Worm (Caenorhabditis elegans): Measurements from ENCODE around the gene srg-46.

The srg-46 gene

DNA sequence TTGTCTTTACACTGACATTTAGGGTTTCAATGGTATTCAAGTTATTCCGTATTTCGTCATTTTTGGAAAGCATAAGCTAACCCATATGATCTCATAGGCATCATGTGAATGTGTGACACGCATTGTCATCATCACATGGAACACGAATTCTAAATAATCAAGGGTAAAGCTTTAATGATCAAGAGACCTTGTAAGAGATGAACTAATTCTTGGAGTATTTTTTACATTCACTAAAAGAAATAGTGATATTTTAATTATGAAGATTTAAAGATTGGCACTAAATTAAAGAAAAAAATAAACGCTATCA is 48.4 kb downstream of the srg-46 start:
- TF ChIP-seq hlh-30 (tag; optimal IDR thresholded peaks at IDR 0.05; ENCODE audit: insufficient read depth) (peak; percentile 78), lin-29 (GFP tag; IDR thresholded peaks at IDR 0.05) (no peak)

DNA sequence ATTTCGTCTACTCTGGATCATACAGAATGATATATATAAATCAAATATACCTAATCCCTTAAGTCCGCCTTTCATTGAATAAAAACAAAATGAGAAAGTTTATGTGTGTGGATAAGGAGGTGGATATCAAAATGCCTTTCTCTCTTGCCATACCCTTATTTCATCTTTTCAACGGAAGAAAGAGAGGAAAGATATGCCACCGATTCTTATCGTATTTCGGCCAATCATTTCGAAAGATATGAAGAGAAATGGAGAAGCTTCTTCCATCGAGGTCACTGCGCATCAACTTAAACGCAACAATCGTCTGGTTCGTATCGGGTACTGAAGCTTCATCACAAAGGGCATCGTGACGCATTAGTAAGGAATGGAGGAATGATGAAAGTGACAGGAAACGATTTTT is 49.8 kb downstream of the srg-46 start:
- TF ChIP-seq ZK546.5 (tag; optimal IDR thresholded peaks at IDR 0.05), result no peak
- TF ChIP-seq ama-1 (optimal IDR thresholded peaks at IDR 0.05), result no peak
